Worm (Caenorhabditis elegans) whole organism, early embryonic: ENCODE results near the gene srlf-4.

Source experiments
- B0310.2 ChIP-seq: sonication (generic microtip); optimal IDR thresholded peaks from 2 replicates; lab custom pipeline; 2016; ENCODE audit warnings: mild to moderate bottlenecking, missing genetic modification characterization, missing compliant biosample characterization
- F13C5.2 ChIP-seq: sonication (generic microtip); optimal IDR thresholded peaks from 2 replicates; lab custom pipeline; 2017; ENCODE audit warnings: mild to moderate bottlenecking, missing genetic modification characterization, inconsistent platforms, missing compliant biosample characterization
- aly-1 ChIP-seq: sonication (generic microtip); optimal IDR thresholded peaks from 2 replicates; lab custom pipeline; 2016; ENCODE audit warnings: missing genetic modification characterization, missing compliant biosample characterization
- ama-1 ChIP-seq: fragments of 150-350 bp; optimal IDR thresholded peaks from 2 replicates; lab custom pipeline; 2014
- ceh-13 ChIP-seq: fragments of 200-800 bp; sonication (Bioruptor generic); optimal IDR thresholded peaks from 2 replicates; lab custom pipeline; 2018; ENCODE audit warnings: mild to moderate bottlenecking, missing genetic modification characterization, missing compliant biosample characterization
- ceh-36 ChIP-seq: sonication (generic microtip); optimal IDR thresholded peaks from 2 replicates; lab custom pipeline; 2016; ENCODE audit warnings: missing genetic modification characterization, inconsistent platforms, missing compliant biosample characterization
- ets-7 ChIP-seq: sonication (generic microtip); optimal IDR thresholded peaks from 2 replicates; lab custom pipeline; 2016; ENCODE audit warnings: missing genotype, missing genetic modification characterization, missing compliant biosample characterization
- flt-1 ChIP-seq: fragments of 200-800 bp; sonication (Bioruptor generic); IDR thresholded peaks from 2 replicates; pipeline ENCODE4 v1.3.6; 2022; ENCODE audit warnings: missing genetic modification characterization, missing compliant biosample characterization
- hmbx-1 ChIP-seq: sonication (generic microtip); optimal IDR thresholded peaks from 2 replicates; lab custom pipeline; 2016; ENCODE audit warnings: mild to moderate bottlenecking, missing genetic modification characterization, missing compliant biosample characterization
- hmg-4 ChIP-seq: fragments of 200-800 bp; sonication (Bioruptor generic); optimal IDR thresholded peaks from 2 replicates; lab custom pipeline; 2018; ENCODE audit warnings: mild to moderate bottlenecking, missing genetic modification characterization, missing compliant biosample characterization
- hnd-1 ChIP-seq: sonication (generic microtip); optimal IDR thresholded peaks from 2 replicates; lab custom pipeline; 2016; ENCODE audit warnings: missing genetic modification characterization, missing compliant biosample characterization
- pes-1 ChIP-seq: fragments of 200-800 bp; sonication (Bioruptor generic); IDR thresholded peaks from 2 replicates; pipeline ENCODE4 v1.3.6; 2022; ENCODE audit warnings: missing genetic modification reagents, missing genetic modification characterization, missing compliant biosample characterization
- scrt-1 ChIP-seq: fragments of 200-800 bp; sonication (Bioruptor generic); IDR thresholded peaks from 2 replicates; pipeline ENCODE4 v1.3.6; 2022; ENCODE audit warnings: missing genetic modification characterization, missing compliant biosample characterization
- sea-1 ChIP-seq: fragments of 200-800 bp; sonication (Bioruptor generic); conservative IDR thresholded peaks from 2 replicates; pipeline ENCODE4 v1.3.6; 2022; ENCODE audit warnings: missing genetic modification characterization, missing compliant biosample characterization
- tbx-11 ChIP-seq: fragments of 200-800 bp; sonication (Bioruptor generic); IDR thresholded peaks from 2 replicates; pipeline ENCODE4 v1.3.6; 2022; ENCODE audit warnings: missing genetic modification characterization, missing compliant biosample characterization
- tbx-37 ChIP-seq: fragments of 200-800 bp; sonication (Bioruptor generic); conservative IDR thresholded peaks from 2 replicates; pipeline ENCODE4 v1.3.6; 2022; ENCODE audit warnings: missing genetic modification reagents, missing genetic modification characterization, missing compliant biosample characterization
- tra-4 ChIP-seq: sonication (generic microtip); optimal IDR thresholded peaks from 2 replicates; lab custom pipeline; 2017; ENCODE audit warnings: missing genetic modification characterization, missing compliant biosample characterization

The srlf-4 gene

ce11 chrIV:12924332-12924731 is at the start of gene srlf-4:
Gene srlf-4, minus strand, starts transcription at chrIV:12924432.
- TF ChIP-seq hmbx-1 (tag; lab: Kevin White, UChicago) (no peak), B0310.2 (tag; lab: Kevin White, UChicago) (no peak), pes-1 (GFP tag; lab: Robert Waterston, UW) (no peak), ets-7 (no peak), F13C5.2 (no peak), flt-1 (GFP tag; lab: Robert Waterston, UW) (no peak), scrt-1 (GFP tag; lab: Robert Waterston, UW) (no peak), aly-1 (tag; lab: Kevin White, UChicago) (no peak), ama-1 (lab: Kevin White, UChicago) (no peak), ceh-13 (no peak), hmg-4 (GFP tag; lab: Kevin White, UChicago) (no peak), tra-4 (tag; lab: Kevin White, UChicago) (no peak), ceh-36 (no peak), sea-1 (GFP tag; lab: Robert Waterston, UW) (no peak)

- TF ChIP-seq ets-7 (no peak), ama-1 (lab: Kevin White, UChicago) (no peak), flt-1 (GFP tag; lab: Robert Waterston, UW) (no peak), hmg-4 (GFP tag; lab: Kevin White, UChicago) (no peak), sea-1 (GFP tag; lab: Robert Waterston, UW) (no peak), hnd-1 (tag; lab: Kevin White, UChicago) (no peak)
These were observed 49.1 kb upstream of the srlf-4 start, which contains the start of gene F55G11.4 for ce11 chrIV:12973336-12973735. Gene F55G11.4, plus strand, starts transcription at chrIV:12973624.

ce11 chrIV:12972780-12973179 is 48.5 kb upstream of the srlf-4 start:
- TF ChIP-seq hmbx-1 (tag; lab: Kevin White, UChicago) (no peak), tbx-37 (GFP tag; lab: Robert Waterston, UW) (no peak), aly-1 (tag; lab: Kevin White, UChicago) (no peak), sea-1 (GFP tag; lab: Robert Waterston, UW) (no peak), ama-1 (lab: Kevin White, UChicago) (no peak), tra-4 (tag; lab: Kevin White, UChicago) (no peak), hnd-1 (tag; lab: Kevin White, UChicago) (no peak), scrt-1 (GFP tag; lab: Robert Waterston, UW) (no peak)

- no peak for TF ChIP-seq scrt-1 (GFP tag; lab: Robert Waterston, UW)
- no peak for TF ChIP-seq hmbx-1 (tag; lab: Kevin White, UChicago)
- TF ChIP-seq hnd-1 (tag; lab: Kevin White, UChicago), result no peak
- no peak for TF ChIP-seq sea-1 (GFP tag; lab: Robert Waterston, UW)
- TF ChIP-seq tra-4 (tag; lab: Kevin White, UChicago), result no peak
- TF ChIP-seq ama-1 (lab: Kevin White, UChicago), result no peak
- TF ChIP-seq B0310.2 (tag; lab: Kevin White, UChicago), result no peak
- TF ChIP-seq ets-7, result no peak
- TF ChIP-seq F13C5.2, result no peak
- no peak for TF ChIP-seq flt-1 (GFP tag; lab: Robert Waterston, UW)
- no peak for TF ChIP-seq tbx-11
- TF ChIP-seq ceh-13, result no peak
- no peak for TF ChIP-seq aly-1 (tag; lab: Kevin White, UChicago)
- TF ChIP-seq pes-1 (GFP tag; lab: Robert Waterston, UW), result no peak
These were observed 47.8 kb upstream of the srlf-4 start for ce11 chrIV:12971994-12972520.

ce11 chrIV:12969141-12969540 is 44.9 kb upstream of the srlf-4 start, which contains the start of gene F55G11.2:
Gene F55G11.2, minus strand, starts transcription at chrIV:12969289.
- TF ChIP-seq aly-1 (tag; lab: Kevin White, UChicago) (no peak), flt-1 (GFP tag; lab: Robert Waterston, UW) (no peak), ceh-36 (no peak), ceh-13 (no peak), pes-1 (GFP tag; lab: Robert Waterston, UW) (no peak), hmg-4 (GFP tag; lab: Kevin White, UChicago) (no peak), tbx-11 (no peak), tbx-37 (GFP tag; lab: Robert Waterston, UW) (no peak), ets-7 (no peak), scrt-1 (GFP tag; lab: Robert Waterston, UW) (no peak), hnd-1 (tag; lab: Kevin White, UChicago) (no peak), B0310.2 (tag; lab: Kevin White, UChicago) (no peak), ama-1 (lab: Kevin White, UChicago) (no peak), tra-4 (tag; lab: Kevin White, UChicago) (no peak), hmbx-1 (tag; lab: Kevin White, UChicago) (no peak)

- TF ChIP-seq tra-4 (tag; lab: Kevin White, UChicago) (no peak), aly-1 (tag; lab: Kevin White, UChicago) (no peak), F13C5.2 (no peak), ets-7 (no peak), hmg-4 (GFP tag; lab: Kevin White, UChicago) (no peak), pes-1 (GFP tag; lab: Robert Waterston, UW) (no peak), hnd-1 (tag; lab: Kevin White, UChicago) (no peak), flt-1 (GFP tag; lab: Robert Waterston, UW) (no peak), tbx-37 (GFP tag; lab: Robert Waterston, UW) (no peak), B0310.2 (tag; lab: Kevin White, UChicago) (no peak), ceh-36 (no peak), sea-1 (GFP tag; lab: Robert Waterston, UW) (no peak), scrt-1 (GFP tag; lab: Robert Waterston, UW) (no peak), ceh-13 (no peak), ama-1 (lab: Kevin White, UChicago) (no peak), tbx-11 (no peak), hmbx-1 (tag; lab: Kevin White, UChicago) (no peak)
These were observed 43.1 kb upstream of the srlf-4 start for ce11 chrIV:12967303-12967702.

ce11 chrIV:12965074-12965473 is 40.8 kb upstream of the srlf-4 start, which contains the start of gene dod-22:
Gene dod-22, plus strand, starts transcription at chrIV:12965374.
- no peak for TF ChIP-seq hnd-1 (tag; lab: Kevin White, UChicago)
- no peak for TF ChIP-seq flt-1 (GFP tag; lab: Robert Waterston, UW)
- TF ChIP-seq tbx-11, result no peak
- no peak for TF ChIP-seq ama-1 (lab: Kevin White, UChicago)
- no peak for TF ChIP-seq scrt-1 (GFP tag; lab: Robert Waterston, UW)
- TF ChIP-seq ceh-13, result no peak
- TF ChIP-seq pes-1 (GFP tag; lab: Robert Waterston, UW), result no peak
- no peak for TF ChIP-seq B0310.2 (tag; lab: Kevin White, UChicago)
- TF ChIP-seq sea-1 (GFP tag; lab: Robert Waterston, UW), result no peak
- TF ChIP-seq F13C5.2, result no peak
- TF ChIP-seq tbx-37 (GFP tag; lab: Robert Waterston, UW), result no peak
- TF ChIP-seq hmg-4 (GFP tag; lab: Kevin White, UChicago), result no peak
- no peak for TF ChIP-seq aly-1 (tag; lab: Kevin White, UChicago)
- TF ChIP-seq ets-7, result no peak
- no peak for TF ChIP-seq ceh-36
